Fruit fly (Drosophila melanogaster): Measurements from ENCODE around the gene CG17544.

dm6 chr2L:19440732-19441131, 42.4 kb upstream of the CG17544 start:
- TF ChIP-seq CG10543 (GFP tag; optimal IDR thresholded peaks at IDR 0.05) (no peak), ham (GFP tag; IDR thresholded peaks at IDR 0.05) (no peak), CG34376 (GFP tag; optimal IDR thresholded peaks at IDR 0.05) (no peak), HHEX (GFP tag; optimal IDR thresholded peaks at IDR 0.05) (no peak), Scr (GFP tag; IDR thresholded peaks at IDR 0.05; ENCODE audit: partially characterized antibody) (no peak), CG34422 (GFP tag; IDR thresholded peaks at IDR 0.05) (no peak), tup (GFP tag; optimal IDR thresholded peaks at IDR 0.05) (no peak), fu2 (GFP tag; optimal IDR thresholded peaks at IDR 0.05) (no peak), B-H2 (GFP tag; optimal IDR thresholded peaks at IDR 0.05) (no peak)
